Worm (Caenorhabditis elegans): ENCODE data around the gene asp-3.

Gene asp-3

ce11 chrX:6790986-6791385, at the start of gene asp-3:
asp-3 (plus strand) TSS chrX:6791064.
- TF ChIP-seq elt-2 (tag; optimal IDR thresholded peaks at IDR 0.05): peak; percentile 68
- TF ChIP-seq pha-4 (tag; optimal IDR thresholded peaks at IDR 0.05): peak; percentile 2
- peak; percentile 41 for TF ChIP-seq pqm-1 (tag; optimal IDR thresholded peaks at IDR 0.05)
- no peak for TF ChIP-seq fos-1 (tag; optimal IDR thresholded peaks at IDR 0.05)

- TF ChIP-seq nhr-25 (tag; optimal IDR thresholded peaks at IDR 0.05) (peak; percentile 97), ztf-4 (tag; optimal IDR thresholded peaks at IDR 0.05) (no peak), pha-4 (tag; optimal IDR thresholded peaks at IDR 0.05) (no peak), daf-12 (tag; optimal IDR thresholded peaks at IDR 0.05) (no peak), mml-1 (tag; optimal IDR thresholded peaks at IDR 0.05) (peak; percentile 32), nhr-11 (tag; optimal IDR thresholded peaks at IDR 0.05) (no peak), unc-39 (tag; optimal IDR thresholded peaks at IDR 0.05) (no peak), ama-1 (optimal IDR thresholded peaks at IDR 0.05) (peak; percentile 57), nhr-67 (tag; optimal IDR thresholded peaks at IDR 0.05) (no peak), ztf-11 (tag; optimal IDR thresholded peaks at IDR 0.05) (no peak), eor-1 (tag; optimal IDR thresholded peaks at IDR 0.05) (no peak), skn-1 (tag; optimal IDR thresholded peaks at IDR 0.05) (no peak), pqm-1 (tag; optimal IDR thresholded peaks at IDR 0.05) (no peak), elt-1 (tag; optimal IDR thresholded peaks at IDR 0.05) (no peak), nhr-28 (tag; optimal IDR thresholded peaks at IDR 0.05) (no peak), nfya-1 (tag; optimal IDR thresholded peaks at IDR 0.05; ENCODE audit: insufficient read depth) (peak; percentile 47), lin-39 (tag; optimal IDR thresholded peaks at IDR 0.05) (no peak), egl-5 (tag; optimal IDR thresholded peaks at IDR 0.05) (no peak), nhr-77 (tag; optimal IDR thresholded peaks at IDR 0.05) (no peak), nhr-76 (tag; optimal IDR thresholded peaks at IDR 0.05) (no peak), hmg-11 (tag; optimal IDR thresholded peaks at IDR 0.05) (no peak), mdl-1 (tag; optimal IDR thresholded peaks at IDR 0.05) (peak; percentile 66), unc-62 (GFP tag; optimal IDR thresholded peaks at IDR 0.05) (peak; percentile 79), nhr-23 (tag; optimal IDR thresholded peaks at IDR 0.05) (peak; percentile 96), egl-27 (tag; optimal IDR thresholded peaks at IDR 0.05) (no peak), elt-2 (tag; optimal IDR thresholded peaks at IDR 0.05) (no peak), fkh-10 (GFP tag; optimal IDR thresholded peaks at IDR 0.05) (no peak), snpc-4 (tag; optimal IDR thresholded peaks at IDR 0.05) (no peak), nhr-12 (tag; optimal IDR thresholded peaks at IDR 0.05) (no peak), elt-3 (tag; optimal IDR thresholded peaks at IDR 0.05) (peak in 1 of 3 experiments; percentile 23), lsy-12 (tag; optimal IDR thresholded peaks at IDR 0.05) (no peak), ZK546.5 (tag; optimal IDR thresholded peaks at IDR 0.05) (no peak), sea-2 (GFP tag; optimal IDR thresholded peaks at IDR 0.05) (no peak), nhr-43 (tag; optimal IDR thresholded peaks at IDR 0.05; ENCODE audit: poor library complexity, severe bottlenecking) (peak; percentile 95), fos-1 (tag; optimal IDR thresholded peaks at IDR 0.05) (no peak), lin-15B (tag; optimal IDR thresholded peaks at IDR 0.05) (no peak), nhr-237 (tag; optimal IDR thresholded peaks at IDR 0.05) (no peak), ceh-16 (tag; optimal IDR thresholded peaks at IDR 0.05) (no peak), ceh-9 (tag; optimal IDR thresholded peaks at IDR 0.05) (no peak), aly-2 (tag; optimal IDR thresholded peaks at IDR 0.05) (no peak), zag-1 (tag; optimal IDR thresholded peaks at IDR 0.05) (no peak), jun-1 (tag; optimal IDR thresholded peaks at IDR 0.05) (no peak), ceh-28 (tag; optimal IDR thresholded peaks at IDR 0.05) (no peak), ceh-82 (tag; optimal IDR thresholded peaks at IDR 0.05) (no peak), fkh-2 (tag; optimal IDR thresholded peaks at IDR 0.05) (no peak)
Measured at ce11 chrX:6741532-6741931, 49.3 kb upstream of the asp-3 start.
